Worm (Caenorhabditis elegans): Measurements from ENCODE around the gene Y39E4B.6.

Gene Y39E4B.6

ce11 chrIII:13071432-13072259 is 1.1 kb downstream of the Y39E4B.6 start (continued):
- TF ChIP-seq lin-13 (GFP tag; optimal IDR thresholded peaks at IDR 0.05) (peak; percentile 10), lin-39 (tag; optimal IDR thresholded peaks at IDR 0.05) (no peak), unc-55 (GFP tag; optimal IDR thresholded peaks at IDR 0.05) (peak; percentile 2), nhr-129 (tag; optimal IDR thresholded peaks at IDR 0.05) (no peak), unc-62 (GFP tag; optimal IDR thresholded peaks at IDR 0.05) (no peak)

- TF ChIP-seq fos-1 (tag; optimal IDR thresholded peaks at IDR 0.05) (no peak), nhr-77 (tag; optimal IDR thresholded peaks at IDR 0.05) (no peak)
These were observed 16.9 kb downstream of the Y39E4B.6 start for ce11 chrIII:13087437-13087836.

DNA sequence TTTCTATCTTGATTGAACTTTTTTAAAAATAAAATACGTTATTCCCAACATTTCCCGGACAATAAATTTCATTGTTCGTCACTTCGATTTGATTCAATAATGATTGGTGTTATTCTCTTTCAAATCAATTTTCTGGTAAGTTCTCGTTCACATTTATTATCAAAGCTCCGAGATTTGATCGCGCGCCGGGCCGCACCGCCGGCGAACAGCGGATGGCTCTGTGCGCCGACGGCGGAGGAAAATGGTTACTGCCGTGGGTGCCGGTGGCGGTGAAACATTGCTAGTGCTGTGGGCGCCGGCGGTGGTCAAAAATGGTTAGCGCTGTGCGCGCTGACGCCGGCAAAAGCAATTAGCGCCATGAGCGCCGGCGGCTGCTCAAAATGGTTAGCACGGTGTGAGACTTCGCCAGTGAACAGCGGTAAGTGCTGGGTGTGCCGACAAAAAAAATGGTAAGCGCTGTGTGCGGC is 20.5 kb downstream of the Y39E4B.6 start, which contains the start of gene Y39E4B.13:
TSS of gene Y39E4B.13 (plus strand) at position 51 of the 467 bp plus-strand sequence.
- TF ChIP-seq nhr-23 (tag; optimal IDR thresholded peaks at IDR 0.05) (no peak), nhr-237 (tag; optimal IDR thresholded peaks at IDR 0.05) (no peak), ztf-4 (tag; optimal IDR thresholded peaks at IDR 0.05) (no peak), lin-11 (tag; optimal IDR thresholded peaks at IDR 0.05) (no peak), ztf-11 (tag; optimal IDR thresholded peaks at IDR 0.05) (no peak), gmeb-1 (tag; optimal IDR thresholded peaks at IDR 0.05) (no peak), peb-1 (tag; optimal IDR thresholded peaks at IDR 0.05) (no peak), mdl-1 (tag; optimal IDR thresholded peaks at IDR 0.05) (no peak)

DNA sequence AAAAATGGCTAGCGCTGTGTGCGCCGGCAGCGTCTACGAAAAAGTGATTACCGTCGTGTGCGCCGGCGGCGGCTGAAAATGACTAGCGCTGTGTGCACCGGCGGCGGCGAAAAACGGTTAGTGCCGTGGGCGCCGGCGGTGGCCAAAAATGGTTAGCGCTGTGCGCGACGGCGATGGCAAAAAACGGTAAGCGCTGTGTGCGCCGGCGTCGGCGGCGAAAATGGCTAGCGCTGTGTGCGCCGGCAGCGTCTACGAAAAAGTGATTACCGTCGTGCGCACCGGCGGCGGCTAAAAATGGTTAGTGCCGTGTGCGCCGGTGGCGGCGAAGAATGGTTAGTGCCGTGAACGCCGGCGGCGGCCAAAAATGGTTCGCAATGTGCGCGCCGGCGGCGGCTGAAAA is 21.8 kb downstream of the Y39E4B.6 start:
- no peak for TF ChIP-seq unc-62 (GFP tag; optimal IDR thresholded peaks at IDR 0.05)
- TF ChIP-seq Y55F3AM.14 (GFP tag; optimal IDR thresholded peaks at IDR 0.05): no peak

DNA sequence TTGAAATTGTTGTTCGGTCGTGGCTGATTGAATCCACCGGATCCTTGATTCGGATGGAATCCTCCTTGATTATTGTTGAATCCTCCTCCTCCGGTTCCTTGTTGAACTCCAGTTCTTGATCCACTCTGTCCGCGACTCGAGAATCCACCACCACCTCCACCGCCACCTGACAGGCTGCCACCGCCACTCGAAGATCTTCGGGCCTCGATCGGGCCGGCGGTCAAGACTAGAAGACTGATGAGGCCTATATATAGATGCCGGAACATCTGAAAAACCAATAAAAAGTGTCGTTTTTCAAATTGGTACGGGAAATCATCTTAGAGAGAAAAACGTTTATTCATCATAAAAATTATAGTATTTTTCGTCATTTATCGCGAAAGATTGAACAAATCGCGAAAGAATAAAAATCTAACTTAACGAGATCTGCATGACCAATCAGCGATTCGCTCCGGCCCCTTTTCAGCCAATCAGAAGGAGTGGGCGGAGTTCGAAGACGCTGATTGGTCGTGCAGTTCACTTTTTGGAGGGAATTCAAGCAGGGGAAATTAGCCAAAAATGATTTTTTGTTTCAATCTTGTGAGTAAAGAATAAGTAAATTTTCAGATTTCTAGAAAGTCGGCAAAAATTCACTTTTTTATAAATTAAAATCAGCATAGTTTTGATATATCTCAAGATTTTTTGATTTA is 28.8 kb downstream of the Y39E4B.6 start, which contains the start of gene pqn-83:
TSS of gene pqn-83 (minus strand) at position 272 of the 686 bp plus-strand sequence.
- no peak for TF ChIP-seq mdl-1 (tag; optimal IDR thresholded peaks at IDR 0.05)
- no peak for TF ChIP-seq nhr-77 (tag; optimal IDR thresholded peaks at IDR 0.05)
- TF ChIP-seq nhr-6 (tag; optimal IDR thresholded peaks at IDR 0.05): no peak
- no peak for TF ChIP-seq mbf-1 (tag; optimal IDR thresholded peaks at IDR 0.05)
- no peak for TF ChIP-seq nhr-129 (tag; optimal IDR thresholded peaks at IDR 0.05)

DNA sequence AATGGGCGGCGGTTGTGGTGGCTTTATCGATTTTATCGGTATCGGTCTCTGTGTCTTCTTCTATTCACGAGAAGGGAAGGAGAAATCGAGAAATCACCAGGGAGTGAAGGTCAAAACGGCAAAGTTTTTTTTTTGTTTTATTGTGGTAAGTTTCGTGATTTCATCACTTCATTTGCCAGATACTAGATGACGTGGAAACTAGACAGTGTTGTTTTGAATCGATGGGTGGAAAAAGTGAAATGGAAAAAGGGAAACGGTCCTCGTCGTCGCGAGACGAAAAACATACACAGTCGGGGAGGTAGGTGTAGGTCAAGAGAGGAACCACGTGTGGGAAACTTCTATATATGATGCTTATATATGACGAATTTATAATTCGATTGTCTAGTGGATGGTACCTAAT is 30.5 kb downstream of the Y39E4B.6 start:
- TF ChIP-seq F13H6.1 (tag; optimal IDR thresholded peaks at IDR 0.05) (no peak), sma-9 (GFP tag; optimal IDR thresholded peaks at IDR 0.05) (no peak), sma-9 (tag; optimal IDR thresholded peaks at IDR 0.05) (no peak), sma-3 (GFP tag; optimal IDR thresholded peaks at IDR 0.05) (peak; percentile 62), dmd-4 (tag; optimal IDR thresholded peaks at IDR 0.05) (no peak), crh-2 (tag; optimal IDR thresholded peaks at IDR 0.05) (peak; percentile 79), nhr-12 (tag; optimal IDR thresholded peaks at IDR 0.05) (no peak), nhr-25 (tag; optimal IDR thresholded peaks at IDR 0.05) (peak; percentile 58), fos-1 (tag; optimal IDR thresholded peaks at IDR 0.05) (no peak), blmp-1 (tag; optimal IDR thresholded peaks at IDR 0.05; ENCODE audit: insufficient read depth) (peak; percentile 94), nhr-10 (tag; optimal IDR thresholded peaks at IDR 0.05) (no peak), skn-1 (tag; optimal IDR thresholded peaks at IDR 0.05) (no peak), nhr-129 (tag; optimal IDR thresholded peaks at IDR 0.05) (peak; percentile 81), alr-1 (tag; optimal IDR thresholded peaks at IDR 0.05) (no peak), ZK546.5 (tag; optimal IDR thresholded peaks at IDR 0.05) (no peak)

All from whole organism, L2 larva.